Fruit fly (Drosophila melanogaster): ENCODE measurements around the gene Lcp65Ag2.

dm6 chr3L:6160514-6160913 lies 27.1 kb upstream of the Lcp65Ag2 start, which contains the start of gene Cpr65Az:
- no peak for TF ChIP-seq cnc (optimal IDR thresholded peaks at IDR 0.05)
- no peak for TF ChIP-seq CG33017 (tag; optimal IDR thresholded peaks at IDR 0.05)
- TF ChIP-seq Clk (GFP tag; optimal IDR thresholded peaks at IDR 0.05), result no peak
- TF ChIP-seq Mnt (GFP tag; optimal IDR thresholded peaks at IDR 0.05), result no peak
- TF ChIP-seq kay (GFP tag; ENCODE audit: borderline replicate concordance), result no peak
- TF ChIP-seq Crg-1 (GFP tag; optimal IDR thresholded peaks at IDR 0.05), result no peak
- no peak for TF ChIP-seq Hr96 (GFP tag; optimal IDR thresholded peaks at IDR 0.05)
- TF ChIP-seq CG7101 (tag; optimal IDR thresholded peaks at IDR 0.05), result no peak
- no peak for TF ChIP-seq CG14711 (tag; optimal IDR thresholded peaks at IDR 0.05)

All from whole organism, adult.